Worm (Caenorhabditis elegans): ENCODE measurements around the gene F13A2.4.

Gene F13A2.4

ce11 chrV:4414613-4415071 lies 14.6 kb upstream of the F13A2.4 start, which contains the start of gene grl-5:
Gene grl-5, minus strand, starts transcription at chrV:4414663.
- TF ChIP-seq nhr-43 (tag; optimal IDR thresholded peaks at IDR 0.05; ENCODE audit: poor library complexity, severe bottlenecking) (peak; percentile 18), ama-1 (optimal IDR thresholded peaks at IDR 0.05) (no peak)

- TF ChIP-seq tbx-2 (tag; optimal IDR thresholded peaks at IDR 0.05) (no peak), skn-1 (tag; optimal IDR thresholded peaks at IDR 0.05) (no peak), jun-1 (tag; optimal IDR thresholded peaks at IDR 0.05) (no peak), hmg-11 (tag; optimal IDR thresholded peaks at IDR 0.05) (no peak)
Observed at ce11 chrV:4411714-4412113, 11.7 kb upstream of the F13A2.4 start, which contains the start of gene Y47D7A.17. Gene Y47D7A.17, minus strand, starts transcription at chrV:4411814.

- TF ChIP-seq elt-2 (tag; optimal IDR thresholded peaks at IDR 0.05) (no peak), daf-12 (tag; optimal IDR thresholded peaks at IDR 0.05) (no peak), eor-1 (tag; optimal IDR thresholded peaks at IDR 0.05) (no peak), ama-1 (optimal IDR thresholded peaks at IDR 0.05) (no peak), ceh-82 (tag; optimal IDR thresholded peaks at IDR 0.05) (no peak), nhr-67 (tag; optimal IDR thresholded peaks at IDR 0.05) (no peak), elt-3 (tag; optimal IDR thresholded peaks at IDR 0.05) (no peak), ceh-28 (tag; optimal IDR thresholded peaks at IDR 0.05) (no peak), nhr-25 (tag; optimal IDR thresholded peaks at IDR 0.05) (no peak), lin-15B (tag; optimal IDR thresholded peaks at IDR 0.05) (no peak), nhr-11 (tag; optimal IDR thresholded peaks at IDR 0.05) (no peak), elt-1 (tag; optimal IDR thresholded peaks at IDR 0.05) (no peak)
Observed at ce11 chrV:4410643-4411042, 10.6 kb upstream of the F13A2.4 start, which contains the start of gene Y47D7A.3. Gene Y47D7A.3, plus strand, starts transcription at chrV:4410943.

ce11 chrV:4407519-4407918 lies 7.5 kb upstream of the F13A2.4 start, which contains the start of gene nhr-118:
Gene nhr-118, plus strand, starts transcription at chrV:4407819.
- no peak for TF ChIP-seq R02D3.7 (tag; optimal IDR thresholded peaks at IDR 0.05)
- no peak for TF ChIP-seq ceh-28 (tag; optimal IDR thresholded peaks at IDR 0.05)
- TF ChIP-seq aly-2 (tag; optimal IDR thresholded peaks at IDR 0.05) = no peak
- TF ChIP-seq fkh-2 (tag; optimal IDR thresholded peaks at IDR 0.05) = no peak
- TF ChIP-seq lin-39 (tag; optimal IDR thresholded peaks at IDR 0.05) = no peak
- TF ChIP-seq nhr-76 (tag; optimal IDR thresholded peaks at IDR 0.05) = no peak
- TF ChIP-seq fos-1 (tag; optimal IDR thresholded peaks at IDR 0.05) = no peak
- TF ChIP-seq ceh-16 (tag; optimal IDR thresholded peaks at IDR 0.05) = no peak
- TF ChIP-seq sea-2 (GFP tag; optimal IDR thresholded peaks at IDR 0.05) = no peak
- TF ChIP-seq egl-27 (tag; optimal IDR thresholded peaks at IDR 0.05) = no peak
- no peak for TF ChIP-seq elt-2 (tag; optimal IDR thresholded peaks at IDR 0.05)
- no peak for TF ChIP-seq nhr-11 (tag; optimal IDR thresholded peaks at IDR 0.05)
- TF ChIP-seq ceh-9 (tag; optimal IDR thresholded peaks at IDR 0.05) = no peak

ce11 chrV:4401865-4402264 lies 1.8 kb upstream of the F13A2.4 start, which contains the start of gene F13A2.5:
Gene F13A2.5, minus strand, starts transcription at chrV:4401965.
- TF ChIP-seq fkh-2 (tag; optimal IDR thresholded peaks at IDR 0.05) (no peak), fos-1 (tag; optimal IDR thresholded peaks at IDR 0.05) (no peak), nfya-1 (tag; optimal IDR thresholded peaks at IDR 0.05; ENCODE audit: insufficient read depth) (no peak), elt-3 (tag; optimal IDR thresholded peaks at IDR 0.05) (no peak), nhr-11 (tag; optimal IDR thresholded peaks at IDR 0.05) (no peak), R02D3.7 (tag; optimal IDR thresholded peaks at IDR 0.05) (no peak), nhr-43 (tag; optimal IDR thresholded peaks at IDR 0.05; ENCODE audit: poor library complexity, severe bottlenecking) (no peak), aly-2 (tag; optimal IDR thresholded peaks at IDR 0.05) (no peak), snpc-4 (tag; optimal IDR thresholded peaks at IDR 0.05) (no peak), elt-2 (tag; optimal IDR thresholded peaks at IDR 0.05) (no peak)

ce11 chrV:4398884-4399283 lies 1.1 kb downstream of the F13A2.4 start:
- TF ChIP-seq skn-1 (tag; optimal IDR thresholded peaks at IDR 0.05) (no peak), pha-4 (tag; optimal IDR thresholded peaks at IDR 0.05) (no peak), ztf-11 (tag; optimal IDR thresholded peaks at IDR 0.05) (no peak), pqm-1 (tag; optimal IDR thresholded peaks at IDR 0.05) (no peak), egl-5 (tag; optimal IDR thresholded peaks at IDR 0.05) (no peak), nhr-77 (tag; optimal IDR thresholded peaks at IDR 0.05) (no peak), elt-3 (tag; optimal IDR thresholded peaks at IDR 0.05) (no peak), ceh-28 (tag; optimal IDR thresholded peaks at IDR 0.05) (no peak)
